Worm (Caenorhabditis elegans) whole organism, late embryonic: ENCODE measurements around the gene C02B10.4.

Source experiments
- elt-2 ChIP-seq: sonication (generic microtip); optimal IDR thresholded peaks from 2 replicates; lab custom pipeline; 2016; ENCODE audit warnings: missing genetic modification reagents, missing genetic modification characterization, missing compliant biosample characterization
- lin-11 ChIP-seq: fragments of 200-800 bp; sonication (Bioruptor generic); optimal IDR thresholded peaks from 2 replicates; lab custom pipeline; 2018; ENCODE audit warnings: mild to moderate bottlenecking, missing genetic modification characterization, missing compliant biosample characterization
- pha-4 ChIP-seq: fragments of 150-350 bp; optimal IDR thresholded peaks from 2 replicates; lab custom pipeline; 2018; ENCODE audit warnings: missing biosample characterization, missing genetic modification reagents, missing genetic modification characterization
- sdc-2 ChIP-seq: sonication (generic microtip); optimal IDR thresholded peaks from 2 replicates; lab custom pipeline; 2016; ENCODE audit warnings: missing genotype, missing genetic modification characterization, missing compliant biosample characterization
- sox-2 ChIP-seq: fragments of 200-800 bp; sonication (Bioruptor generic); IDR thresholded peaks from 2 replicates; pipeline ENCODE4 v1.3.6; 2022; ENCODE audit warnings: missing genetic modification reagents, missing genetic modification characterization, missing compliant biosample characterization

DNA sequence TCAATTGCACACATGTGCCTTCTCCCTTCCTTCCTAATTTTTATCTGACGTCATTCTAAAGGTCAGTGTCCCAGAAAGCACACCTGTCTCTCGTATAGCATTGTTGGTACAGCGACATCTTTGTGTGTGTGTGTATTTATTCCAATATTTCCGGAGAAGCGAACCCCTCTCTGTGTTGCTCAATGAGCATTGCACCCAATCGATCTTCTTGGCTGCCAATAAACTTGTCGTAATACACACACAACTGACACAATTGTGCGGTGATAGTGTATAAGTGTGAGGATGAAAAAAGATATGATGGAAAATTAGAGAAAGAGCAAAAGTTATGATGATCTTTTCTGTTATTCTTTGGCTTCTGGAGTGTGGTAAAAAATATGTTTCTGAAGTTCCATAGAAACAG lies 14.8 kb upstream of the C02B10.4 start:
- TF ChIP-seq sox-2 (GFP tag; lab: Robert Waterston, UW) (no peak), pha-4 (tag; lab: Kevin White, UChicago) (no peak), sdc-2 (no peak), lin-11 (tag; lab: Kevin White, UChicago) (no peak), elt-2 (tag; lab: Kevin White, UChicago) (no peak)
